Worm (Caenorhabditis elegans) whole organism, late embryonic: ENCODE measurements around the gene hpo-18.
"Not testable (repeated sequence)": the region's sequence is repeated elsewhere in the genome, so short reads cannot be mapped to it uniquely, and the experiment has no call there.

ENCODE experiments used
- K02D7.2 ChIP-seq: sonication (generic microtip); optimal IDR thresholded peaks from 2 replicates; lab custom pipeline; 2017; ENCODE audit warnings: mild to moderate bottlenecking, missing genetic modification characterization, missing compliant biosample characterization
- Y22D7AL.16 ChIP-seq: sonication (generic microtip); optimal IDR thresholded peaks from 2 replicates; lab custom pipeline; 2016; ENCODE audit warnings: missing genetic modification characterization, missing compliant biosample characterization
- ceh-19 ChIP-seq: fragments of 200-800 bp; sonication (Bioruptor generic); optimal IDR thresholded peaks from 2 replicates; lab custom pipeline; 2018; ENCODE audit warnings: mild to moderate bottlenecking, missing genetic modification characterization, missing compliant biosample characterization
- ceh-2 ChIP-seq: sonication (generic microtip); optimal IDR thresholded peaks from 2 replicates; lab custom pipeline; 2016; ENCODE audit warnings: missing genotype, missing genetic modification characterization, missing compliant biosample characterization
- ceh-30 ChIP-seq: fragments of 150-350 bp; optimal IDR thresholded peaks from 2 replicates; lab custom pipeline; 2014; ENCODE audit warnings: missing biosample characterization, missing genetic modification characterization
- ceh-45 ChIP-seq: fragments of 200-800 bp; sonication (Bioruptor generic); IDR thresholded peaks from 2 replicates; pipeline ENCODE4 v1.3.6; 2022; ENCODE audit warnings: missing genetic modification reagents, missing genetic modification characterization, missing compliant biosample characterization
- ceh-6 ChIP-seq: fragments of 200-800 bp; sonication (Bioruptor generic); optimal IDR thresholded peaks from 2 replicates; lab custom pipeline; 2018; ENCODE audit warnings: mild to moderate bottlenecking, missing genetic modification characterization, missing compliant biosample characterization
- dmd-4 ChIP-seq: sonication (generic microtip); optimal IDR thresholded peaks from 2 replicates; lab custom pipeline; 2016; ENCODE audit warnings: borderline replicate concordance, missing genetic modification characterization, missing compliant biosample characterization
- dve-1 ChIP-seq: sonication (generic microtip); optimal IDR thresholded peaks from 2 replicates; lab custom pipeline; 2017; ENCODE audit warnings: antibody characterized with exemption, mild to moderate bottlenecking, missing genetic modification characterization, missing compliant biosample characterization
- elt-4 ChIP-seq: sonication (generic microtip); optimal IDR thresholded peaks from 2 replicates; lab custom pipeline; 2016; ENCODE audit warnings: missing genetic modification characterization, missing compliant biosample characterization
- ets-4 ChIP-seq: sonication (generic microtip); optimal IDR thresholded peaks from 2 replicates; lab custom pipeline; 2016; ENCODE audit warnings: missing genetic modification characterization, missing compliant biosample characterization
- eyg-1 ChIP-seq: sonication (generic microtip); optimal IDR thresholded peaks from 2 replicates; lab custom pipeline; 2016; ENCODE audit warnings: missing genotype, missing genetic modification characterization, missing compliant biosample characterization
- fax-1 ChIP-seq: sonication (generic microtip); optimal IDR thresholded peaks from 2 replicates; lab custom pipeline; 2016; ENCODE audit warnings: missing genotype, missing genetic modification characterization, missing compliant biosample characterization
- fkh-10 ChIP-seq: fragments of 150-350 bp; optimal IDR thresholded peaks from 2 replicates; lab custom pipeline; 2014; ENCODE audit warnings: missing biosample characterization, missing genetic modification reagents, missing genetic modification characterization
- hlh-13 ChIP-seq: fragments of 200-800 bp; sonication (Bioruptor generic); optimal IDR thresholded peaks from 2 replicates; lab custom pipeline; 2018; ENCODE audit warnings: mild to moderate bottlenecking, missing genetic modification characterization, missing compliant biosample characterization
- hlh-6 ChIP-seq: sonication (generic microtip); optimal IDR thresholded peaks from 2 replicates; lab custom pipeline; 2016; ENCODE audit warnings: missing genotype, missing genetic modification characterization, missing compliant biosample characterization
- lim-6 ChIP-seq: sonication (generic microtip); optimal IDR thresholded peaks from 2 replicates; lab custom pipeline; 2016; ENCODE audit warnings: missing genetic modification characterization, missing compliant biosample characterization
- madf-2 ChIP-seq: sonication (generic microtip); optimal IDR thresholded peaks from 2 replicates; lab custom pipeline; 2017; ENCODE audit warnings: missing genetic modification characterization, missing compliant biosample characterization
- mec-3 ChIP-seq: sonication (generic microtip); optimal IDR thresholded peaks from 2 replicates; lab custom pipeline; 2016; ENCODE audit warnings: borderline replicate concordance, missing genetic modification characterization, missing compliant biosample characterization
- nfya-1 ChIP-seq: sonication (generic microtip); optimal IDR thresholded peaks from 2 replicates; lab custom pipeline; 2017; ENCODE audit warnings: missing genetic modification characterization, mild to moderate bottlenecking, missing compliant biosample characterization, antibody characterized with exemption, moderate library complexity
- npax-4 ChIP-seq: sonication (generic microtip); optimal IDR thresholded peaks from 2 replicates; lab custom pipeline; 2016; ENCODE audit warnings: missing genetic modification characterization, missing compliant biosample characterization
- odd-2 ChIP-seq: sonication (generic microtip); optimal IDR thresholded peaks from 2 replicates; lab custom pipeline; 2017; ENCODE audit warnings: antibody characterized with exemption, mild to moderate bottlenecking, missing genetic modification characterization, missing compliant biosample characterization
- pha-4 ChIP-seq: fragments of 150-350 bp; optimal IDR thresholded peaks from 2 replicates; lab custom pipeline; 2018; ENCODE audit warnings: missing biosample characterization, missing genetic modification reagents, missing genetic modification characterization
- pqm-1 ChIP-seq: sonication (generic microtip); optimal IDR thresholded peaks from 2 replicates; lab custom pipeline; 2016; ENCODE audit warnings: missing genetic modification characterization, missing compliant biosample characterization
- pros-1 ChIP-seq: fragments of 150-350 bp; optimal IDR thresholded peaks from 2 replicates; lab custom pipeline; 2014; ENCODE audit warnings: missing biosample characterization, missing genetic modification reagents, missing genetic modification characterization
- rnt-1 ChIP-seq: sonication (generic microtip); optimal IDR thresholded peaks from 2 replicates; lab custom pipeline; 2016; ENCODE audit warnings: missing genetic modification characterization, missing compliant biosample characterization
- sdc-2 ChIP-seq: sonication (generic microtip); optimal IDR thresholded peaks from 2 replicates; lab custom pipeline; 2016; ENCODE audit warnings: missing genotype, missing genetic modification characterization, missing compliant biosample characterization
- syd-9 ChIP-seq: sonication (generic microtip); optimal IDR thresholded peaks from 2 replicates; lab custom pipeline; 2016; ENCODE audit warnings: mild to moderate bottlenecking, missing genetic modification characterization, moderate library complexity, missing compliant biosample characterization
- tbx-2 ChIP-seq: sonication (generic microtip); optimal IDR thresholded peaks from 2 replicates; lab custom pipeline; 2016; ENCODE audit warnings: missing genetic modification characterization, missing compliant biosample characterization
- tbx-7 ChIP-seq: sonication (generic microtip); optimal IDR thresholded peaks from 2 replicates; lab custom pipeline; 2016; ENCODE audit warnings: missing genotype, missing genetic modification characterization, missing compliant biosample characterization
- ttx-3 ChIP-seq: sonication (generic microtip); optimal IDR thresholded peaks from 2 replicates; lab custom pipeline; 2016; ENCODE audit warnings: missing genetic modification reagents, missing genetic modification characterization, missing compliant biosample characterization
- unc-3 ChIP-seq, 2 experiments: fragments of 200-800 bp in 1 of 2; sonication (Bioruptor generic) in 1 of 2; sonication (generic microtip) in 1 of 2; conservative IDR thresholded peaks in 1 of 2; optimal IDR thresholded peaks in 1 of 2; 2 replicates each; pipeline versions ENCODE4 v1.3.6 to Lab custom; 2016 to 2022; ENCODE audit warnings: missing compliant biosample characterization in 2 of 2, missing genetic modification characterization in 2 of 2, missing genetic modification reagents in 1 of 2
- unc-86 ChIP-seq: sonication (generic microtip); optimal IDR thresholded peaks from 2 replicates; lab custom pipeline; 2016; ENCODE audit warnings: missing genetic modification characterization, missing compliant biosample characterization

Gene hpo-18

DNA sequence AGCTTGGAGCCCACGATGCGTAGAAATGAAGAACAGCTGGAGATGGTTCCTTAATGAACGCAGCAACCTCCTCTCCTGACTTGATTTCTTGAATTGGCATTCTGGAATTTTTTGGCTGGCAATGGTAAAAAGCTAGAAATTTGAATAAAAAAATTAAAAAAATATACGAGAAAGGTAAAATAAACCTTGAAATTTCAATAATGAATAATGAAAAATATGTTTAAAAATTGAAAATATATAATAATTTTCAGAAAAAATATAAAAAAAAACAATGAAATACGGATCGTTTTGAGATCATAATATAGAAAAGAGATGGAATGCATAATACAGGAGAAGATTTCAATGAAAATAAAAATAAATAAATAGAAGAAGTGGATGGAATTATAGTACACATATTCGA, 5.0 kb downstream of the hpo-18 start, which contains the start of gene glrx-3:
TSS of gene glrx-3 (minus strand) at position 101 of the 400 bp plus-strand sequence.
- no peak for TF ChIP-seq mec-3 (tag; lab: Kevin White, UChicago)
- no peak for TF ChIP-seq npax-4 (tag; lab: Kevin White, UChicago)
- no peak for TF ChIP-seq tbx-7 (tag; lab: Kevin White, UChicago)
- no peak for TF ChIP-seq fkh-10 (GFP tag; lab: Kevin White, UChicago)
- no peak for TF ChIP-seq lim-6
- TF ChIP-seq ttx-3 (tag; lab: Kevin White, UChicago), result no peak

DNA sequence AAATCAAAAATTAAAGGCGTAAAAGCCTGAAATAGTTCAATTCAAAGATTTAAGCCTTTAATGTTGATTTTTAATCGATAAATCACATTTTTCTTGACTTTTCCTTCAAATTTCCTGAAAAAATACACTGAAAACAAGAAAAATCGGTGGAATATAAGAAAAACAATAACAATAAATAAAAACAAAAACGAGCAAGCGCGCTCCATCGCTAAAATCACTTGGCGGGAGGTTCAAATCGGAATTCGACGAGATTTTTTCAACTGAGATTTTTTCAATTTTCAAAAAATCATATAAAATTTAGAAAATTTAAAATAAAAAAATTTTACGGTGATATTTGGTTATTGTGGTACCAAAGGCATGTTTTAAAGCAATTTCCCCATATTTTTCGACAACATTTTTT, 6.7 kb downstream of the hpo-18 start:
- TF ChIP-seq K02D7.2 (no peak), ttx-3 (tag; lab: Kevin White, UChicago) (no peak), ceh-19 (GFP tag; lab: Kevin White, UChicago) (no peak), ceh-30 (tag; lab: Kevin White, UChicago) (no peak), fax-1 (tag; lab: Kevin White, UChicago) (no peak), mec-3 (tag; lab: Kevin White, UChicago) (no peak), pha-4 (no peak), dve-1 (tag; lab: Kevin White, UChicago) (no peak), ets-4 (tag; lab: Kevin White, UChicago) (no peak), sdc-2 (tag; lab: Kevin White, UChicago) (no peak), madf-2 (tag; lab: Kevin White, UChicago) (no peak), hlh-13 (GFP tag; lab: Kevin White, UChicago) (no peak), Y22D7AL.16 (no peak), ceh-6 (GFP tag; lab: Kevin White, UChicago) (no peak), unc-86 (no peak), nfya-1 (tag; lab: Kevin White, UChicago) (no peak), ceh-2 (no peak)

DNA sequence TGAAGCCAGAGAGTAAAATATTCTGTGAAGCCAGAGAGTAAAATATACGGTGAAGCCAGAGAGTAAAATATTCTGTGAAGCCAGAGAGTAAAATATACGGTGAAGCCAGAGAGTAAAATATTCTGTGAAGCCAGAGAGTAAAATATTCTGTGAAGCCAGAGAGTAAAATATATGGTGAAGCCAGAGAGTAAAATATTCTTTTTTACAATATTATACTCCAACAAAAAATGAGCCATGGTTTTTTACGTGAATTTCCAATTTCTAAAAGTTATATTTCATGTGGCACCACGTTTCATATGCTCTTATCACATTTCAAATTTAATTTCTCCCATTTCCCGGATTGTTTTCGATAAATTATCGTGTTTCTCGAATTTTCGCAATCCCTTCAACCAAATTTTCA, 9.8 kb downstream of the hpo-18 start, which contains the start of gene irld-1:
TSS of gene irld-1 (plus strand) at position 301 of the 400 bp plus-strand sequence.
- TF ChIP-seq ceh-6 (GFP tag; lab: Kevin White, UChicago); syd-9; tbx-2 (tag; lab: Kevin White, UChicago): not testable (repeated sequence)

DNA sequence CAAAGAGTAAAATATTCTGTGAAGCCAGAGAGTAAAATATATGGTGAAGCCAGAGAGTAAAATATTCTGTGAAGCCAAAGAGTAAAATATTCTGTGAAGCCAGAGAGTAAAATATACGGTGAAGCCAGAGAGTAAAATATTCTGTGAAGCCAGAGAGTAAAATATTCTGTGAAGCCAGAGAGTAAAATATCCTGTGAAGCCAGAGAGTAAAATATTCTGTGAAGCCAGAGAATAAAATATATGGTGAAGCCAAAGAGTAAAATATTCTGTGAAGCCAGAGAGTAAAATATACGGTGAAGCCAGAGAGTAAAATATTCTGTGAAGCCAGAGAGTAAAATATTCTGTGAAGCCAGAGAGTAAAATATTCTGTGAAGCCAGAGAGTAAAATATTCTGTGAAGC, 12.7 kb downstream of the hpo-18 start:
- TF ChIP-seq unc-3 (GFP tag; conservative IDR thresholded peaks at IDR 0.05; lab: Robert Waterston, UW), result 0 out of 2 replicates have a peak, but pooled peaks have one; percentile 33
- not testable (repeated sequence) for TF ChIP-seq unc-3 (tag; optimal IDR thresholded peaks at IDR 0.05; lab: Kevin White, UChicago)
- TF ChIP-seq ceh-45 (GFP tag; lab: Robert Waterston, UW), result 0 out of 2 replicates have a peak, but pooled peaks have one; percentile 26

ce11 chrV:4332450-4332849, 13.8 kb downstream of the hpo-18 start, which contains the start of gene oac-12:
oac-12 (minus strand) TSS chrV:4332550.
- no peak for TF ChIP-seq Y22D7AL.16
- no peak for TF ChIP-seq dmd-4 (tag; lab: Kevin White, UChicago)
- no peak for TF ChIP-seq ceh-30 (tag; lab: Kevin White, UChicago)
- no peak for TF ChIP-seq elt-4
- no peak for TF ChIP-seq hlh-6 (tag; lab: Kevin White, UChicago)
- no peak for TF ChIP-seq ceh-45 (GFP tag; lab: Robert Waterston, UW)
- no peak for TF ChIP-seq rnt-1 (tag; lab: Kevin White, UChicago)
- no peak for TF ChIP-seq ceh-19 (GFP tag; lab: Kevin White, UChicago)
- TF ChIP-seq unc-86, result no peak
- no peak for TF ChIP-seq eyg-1 (tag; lab: Kevin White, UChicago)
- TF ChIP-seq madf-2 (tag; lab: Kevin White, UChicago), result no peak
- TF ChIP-seq odd-2 (tag; lab: Kevin White, UChicago), result no peak
- no peak for TF ChIP-seq pros-1 (tag; lab: Kevin White, UChicago)
- no peak for TF ChIP-seq ceh-6 (GFP tag; lab: Kevin White, UChicago)
- no peak for TF ChIP-seq pqm-1
